Worm (Caenorhabditis elegans): ENCODE measurements around the gene F10D7.4.

DNA sequence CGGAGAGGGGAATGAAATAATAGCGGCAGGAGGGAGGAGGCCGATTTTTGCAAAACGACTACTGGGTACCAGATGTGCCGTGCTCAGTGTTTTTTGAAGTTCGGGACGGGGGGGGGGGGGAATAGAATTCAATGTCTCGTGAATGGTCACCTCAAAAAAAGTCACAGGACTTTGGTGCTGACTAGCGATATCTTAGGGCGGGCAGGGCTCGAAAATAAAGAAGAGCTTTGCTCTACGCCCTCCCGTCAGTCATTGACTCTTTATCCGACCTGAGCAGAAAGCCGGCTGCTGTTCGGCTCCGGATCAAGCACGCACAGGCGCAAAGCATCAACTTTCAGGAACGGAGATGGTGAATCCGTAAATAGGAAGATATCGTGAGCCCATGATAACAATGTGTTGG is 8.7 kb upstream of the F10D7.4 start:
- no peak for TF ChIP-seq tra-4 (tag; optimal IDR thresholded peaks at IDR 0.05)
- no peak for TF ChIP-seq ama-1 (optimal IDR thresholded peaks at IDR 0.05)
- TF ChIP-seq pes-1 (GFP tag; IDR thresholded peaks at IDR 0.05): no peak
- no peak for TF ChIP-seq hmg-4 (GFP tag; optimal IDR thresholded peaks at IDR 0.05)
- TF ChIP-seq sea-1 (GFP tag; conservative IDR thresholded peaks at IDR 0.05): no peak
- no peak for TF ChIP-seq flt-1 (GFP tag; IDR thresholded peaks at IDR 0.05)

Measured in whole organism, early embryonic.